Worm (Caenorhabditis elegans) whole organism, midembryonic: ENCODE data around the gene cpsf-4.
A peak's percentile ranks its signal among the peaks of the same experiment; 100 is the strongest.

Experiments
- T22C8.4 ChIP-seq: fragments of 200-800 bp; sonication (Bioruptor generic); IDR thresholded peaks from 2 replicates; pipeline ENCODE4 v1.3.6; 2022; ENCODE audit warnings: missing genetic modification characterization, missing compliant biosample characterization
- cog-1 ChIP-seq: sonication (generic microtip); optimal IDR thresholded peaks from 2 replicates; lab custom pipeline; 2016; ENCODE audit warnings: missing genetic modification characterization, missing compliant biosample characterization
- flt-1 ChIP-seq: fragments of 200-800 bp; sonication (Bioruptor generic); IDR thresholded peaks from 2 replicates; pipeline ENCODE4 v1.3.6; 2022; ENCODE audit warnings: missing genetic modification characterization, missing compliant biosample characterization
- klf-2 ChIP-seq: fragments of 200-800 bp; sonication (Bioruptor generic); conservative IDR thresholded peaks from 2 replicates; pipeline ENCODE4 v1.3.6; 2022; ENCODE audit warnings: missing genetic modification reagents, missing genetic modification characterization, missing compliant biosample characterization
- med-1 ChIP-seq: sonication (generic microtip); optimal IDR thresholded peaks from 2 replicates; lab custom pipeline; 2017; ENCODE audit warnings: missing genetic modification characterization, mild to moderate bottlenecking, missing compliant biosample characterization, antibody characterized with exemption, missing genetic modification reagents; ENCODE audit not compliant: insufficient read depth
- ref-1 ChIP-seq: fragments of 200-800 bp; sonication (Bioruptor generic); conservative IDR thresholded peaks from 2 replicates; pipeline ENCODE4 v1.3.6; 2022; ENCODE audit warnings: missing genetic modification reagents, missing genetic modification characterization, missing compliant biosample characterization
- tab-1 ChIP-seq: fragments of 200-800 bp; sonication (Bioruptor generic); IDR thresholded peaks from 2 replicates; pipeline ENCODE4 v1.3.6; 2022; ENCODE audit warnings: missing genetic modification characterization, missing compliant biosample characterization
- ztf-23 ChIP-seq: fragments of 200-800 bp; sonication (Bioruptor generic); IDR thresholded peaks from 2 replicates; pipeline ENCODE4 v1.3.6; 2022; ENCODE audit warnings: missing genetic modification reagents, missing genetic modification characterization, missing compliant biosample characterization
- ztf-29 ChIP-seq: fragments of 200-800 bp; sonication (Bioruptor generic); IDR thresholded peaks from 2 replicates; pipeline ENCODE4 v1.3.6; 2022; ENCODE audit warnings: missing genetic modification reagents, missing genetic modification characterization, missing compliant biosample characterization

The cpsf-4 gene

ce11 chrIV:12110339-12110738, 17.1 kb upstream of the cpsf-4 start, which contains the start of gene col-129:
TSS of gene col-129 (minus strand) at chrIV:12110439.
- TF ChIP-seq T22C8.4 (GFP tag; lab: Robert Waterston, UW) = no peak
- no peak for TF ChIP-seq med-1 (GFP tag; lab: Kevin White, UChicago)
- no peak for TF ChIP-seq ref-1
- no peak for TF ChIP-seq cog-1
- TF ChIP-seq tab-1 = no peak

- TF ChIP-seq klf-2 = no peak
Measured at ce11 chrIV:12109743-12110142, 16.5 kb upstream of the cpsf-4 start.

- TF ChIP-seq flt-1 (GFP tag; lab: Robert Waterston, UW) = no peak
- no peak for TF ChIP-seq cog-1
- no peak for TF ChIP-seq klf-2
- TF ChIP-seq ref-1 = no peak
- TF ChIP-seq tab-1 = no peak
- TF ChIP-seq ztf-29 (GFP tag; lab: Robert Waterston, UW) = no peak
- TF ChIP-seq T22C8.4 (GFP tag; lab: Robert Waterston, UW) = no peak
- TF ChIP-seq med-1 (GFP tag; lab: Kevin White, UChicago) = no peak
- no peak for TF ChIP-seq ztf-23
Measured at ce11 chrIV:12108984-12109657, 15.9 kb upstream of the cpsf-4 start.

ce11 chrIV:12105558-12105957, 12.3 kb upstream of the cpsf-4 start, which contains the start of gene M18.3:
TSS of gene M18.3 (plus strand) at chrIV:12105858.
- TF ChIP-seq tab-1 (no peak), flt-1 (GFP tag; lab: Robert Waterston, UW) (no peak), med-1 (GFP tag; lab: Kevin White, UChicago) (no peak), ref-1 (no peak), T22C8.4 (GFP tag; lab: Robert Waterston, UW) (no peak), ztf-29 (GFP tag; lab: Robert Waterston, UW) (no peak), cog-1 (no peak), ztf-23 (no peak), klf-2 (no peak)

ce11 chrIV:12096479-12096878, 3.2 kb upstream of the cpsf-4 start, which contains the start of gene mon-2:
TSS of gene mon-2 (plus strand) at chrIV:12096779.
- no peak for TF ChIP-seq cog-1
- TF ChIP-seq flt-1 (GFP tag; lab: Robert Waterston, UW) = no peak
- TF ChIP-seq T22C8.4 (GFP tag; lab: Robert Waterston, UW) = no peak
- no peak for TF ChIP-seq tab-1
- no peak for TF ChIP-seq ref-1
- no peak for TF ChIP-seq med-1 (GFP tag; lab: Kevin White, UChicago)
- TF ChIP-seq klf-2 = no peak
- TF ChIP-seq ztf-23 = no peak
- no peak for TF ChIP-seq ztf-29 (GFP tag; lab: Robert Waterston, UW)

ce11 chrIV:12093819-12094218, 574 bp upstream of the cpsf-4 start, which contains the start of gene F11A10.5:
TSS of gene F11A10.5 (plus strand) at chrIV:12094119.
- TF ChIP-seq T22C8.4 (GFP tag; lab: Robert Waterston, UW) (peak; percentile 55; the same call in 1 of the 2 replicates), ref-1 (no peak)

- TF ChIP-seq ztf-29 (GFP tag; lab: Robert Waterston, UW) (no peak), ztf-23 (no peak), klf-2 (no peak)
Measured at ce11 chrIV:12092113-12092512, 1.1 kb downstream of the cpsf-4 start, which contains the start of gene mig-32. TSS of gene mig-32 (minus strand) at chrIV:12092213.

- TF ChIP-seq ztf-23 (no peak), flt-1 (GFP tag; lab: Robert Waterston, UW) (no peak), ztf-29 (GFP tag; lab: Robert Waterston, UW) (no peak), T22C8.4 (GFP tag; lab: Robert Waterston, UW) (no peak), tab-1 (no peak)
Measured at ce11 chrIV:12089551-12089950, 3.7 kb downstream of the cpsf-4 start, which contains the start of gene F11A10.6. TSS of gene F11A10.6 (minus strand) at chrIV:12089651.

ce11 chrIV:12088898-12089297, 4.3 kb downstream of the cpsf-4 start:
- TF ChIP-seq ztf-29 (GFP tag; lab: Robert Waterston, UW) (no peak), klf-2 (no peak), T22C8.4 (GFP tag; lab: Robert Waterston, UW) (no peak), ztf-23 (no peak), med-1 (GFP tag; lab: Kevin White, UChicago) (no peak), flt-1 (GFP tag; lab: Robert Waterston, UW) (no peak), tab-1 (no peak), cog-1 (no peak), ref-1 (no peak)

ce11 chrIV:12086498-12086897, 6.7 kb downstream of the cpsf-4 start:
- TF ChIP-seq med-1 (GFP tag; lab: Kevin White, UChicago) (peak; percentile 50), ref-1 (peak; percentile 56; the same call in 1 of the 2 replicates), klf-2 (peak; percentile 15; the same call in 1 of the 2 replicates), cog-1 (peak; percentile 37), flt-1 (GFP tag; lab: Robert Waterston, UW) (peak; percentile 78), tab-1 (peak; percentile 84), ztf-23 (peak; percentile 77), ztf-29 (GFP tag; lab: Robert Waterston, UW) (peak; percentile 67), T22C8.4 (GFP tag; lab: Robert Waterston, UW) (peak; percentile 57; the same call in 1 of the 2 replicates)

ce11 chrIV:12085120-12085519, 8.1 kb downstream of the cpsf-4 start, which contains the start of gene rbm-34:
TSS of gene rbm-34 (plus strand) at chrIV:12085420.
- TF ChIP-seq ztf-23 (no peak), ztf-29 (GFP tag; lab: Robert Waterston, UW) (no peak), tab-1 (no peak), ref-1 (no peak), flt-1 (GFP tag; lab: Robert Waterston, UW) (no peak), klf-2 (no peak), med-1 (GFP tag; lab: Kevin White, UChicago) (no peak), cog-1 (no peak), T22C8.4 (GFP tag; lab: Robert Waterston, UW) (no peak)
